Worm (Caenorhabditis elegans): Measurements from ENCODE around the gene ltd-1.
A peak's percentile ranks its signal among the peaks of the same experiment; 100 is the strongest.

The ltd-1 gene

DNA sequence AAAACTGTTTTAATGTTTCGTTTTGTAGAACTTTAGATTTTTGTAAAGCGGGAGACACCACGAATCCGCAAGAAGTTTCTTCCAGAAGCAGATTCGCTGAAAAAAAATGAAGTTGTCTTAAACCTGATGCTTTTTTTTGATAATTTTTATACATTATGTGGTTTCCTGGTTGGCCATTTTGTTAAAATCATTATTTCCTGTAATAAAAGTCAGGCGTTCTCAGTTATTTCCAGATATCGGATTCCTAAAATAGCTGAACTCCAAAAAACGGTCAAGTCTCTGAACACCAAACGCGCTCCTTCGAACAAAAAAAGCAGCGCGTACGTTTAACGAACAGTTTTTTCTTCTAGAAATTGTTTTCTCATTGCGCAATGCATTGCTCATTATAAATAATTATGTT, 44.8 kb upstream of the ltd-1 start:
- TF ChIP-seq hmg-1.1 (GFP tag; IDR thresholded peaks at IDR 0.05) (peak; percentile 44; the same call in 1 of the 2 replicates), rbr-2 (tag; optimal IDR thresholded peaks at IDR 0.05) (no peak), F49E8.2 (tag; optimal IDR thresholded peaks at IDR 0.05; ENCODE audit: borderline replicate concordance) (no peak), lin-29 (GFP tag; IDR thresholded peaks at IDR 0.05) (no peak), dve-1 (tag; optimal IDR thresholded peaks at IDR 0.05; ENCODE audit: insufficient read depth) (no peak), nhr-76 (tag; optimal IDR thresholded peaks at IDR 0.05) (no peak), cey-2 (tag; optimal IDR thresholded peaks at IDR 0.05; ENCODE audit: borderline replicate concordance, insufficient read depth) (no peak), fkh-10 (GFP tag; optimal IDR thresholded peaks at IDR 0.05) (no peak), mep-1 (tag; optimal IDR thresholded peaks at IDR 0.05) (peak; percentile 30), hif-1 (tag; optimal IDR thresholded peaks at IDR 0.05) (peak in 1 of 2 experiments; percentile 67), mxl-2 (GFP tag; conservative IDR thresholded peaks at IDR 0.05) (no peak), nhr-111 (GFP tag; optimal IDR thresholded peaks at IDR 0.05) (no peak), nhr-237 (tag; optimal IDR thresholded peaks at IDR 0.05) (no peak), nhr-77 (tag; optimal IDR thresholded peaks at IDR 0.05) (no peak), lir-3 (tag; optimal IDR thresholded peaks at IDR 0.05) (no peak), saeg-2 (GFP tag; IDR thresholded peaks at IDR 0.05) (no peak), ZK546.5 (tag; optimal IDR thresholded peaks at IDR 0.05) (no peak), ceh-44 (GFP tag; IDR thresholded peaks at IDR 0.05) (no peak), Y5F2A.4 (GFP tag; optimal IDR thresholded peaks at IDR 0.05) (no peak), sdz-12 (GFP tag; optimal IDR thresholded peaks at IDR 0.05) (no peak), T20F7.1 (GFP tag; optimal IDR thresholded peaks at IDR 0.05) (no peak), hlh-11 (tag; optimal IDR thresholded peaks at IDR 0.05) (no peak), dmd-9 (GFP tag; IDR thresholded peaks at IDR 0.05) (no peak), ceh-32 (tag; optimal IDR thresholded peaks at IDR 0.05; ENCODE audit: poor library complexity) (no peak), zip-2 (tag; optimal IDR thresholded peaks at IDR 0.05) (no peak), lsy-2 (tag; optimal IDR thresholded peaks at IDR 0.05) (peak in 1 of 2 experiments; percentile 59), jun-1 (tag; optimal IDR thresholded peaks at IDR 0.05) (no peak), ceh-82 (tag; optimal IDR thresholded peaks at IDR 0.05) (no peak), Y75B8A.6 (GFP tag; IDR thresholded peaks at IDR 0.05) (no peak), unc-130 (GFP tag; optimal IDR thresholded peaks at IDR 0.05) (peak; percentile 32), lin-38 (GFP tag; IDR thresholded peaks at IDR 0.05) (peak; percentile 74), aha-1 (tag) (peak; percentile 41), zag-1 (tag; optimal IDR thresholded peaks at IDR 0.05) (no peak), F44E2.7 (GFP tag; IDR thresholded peaks at IDR 0.05) (no peak), duxl-1 (tag; optimal IDR thresholded peaks at IDR 0.05; ENCODE audit: poor library complexity) (no peak), spr-3 (GFP tag; optimal IDR thresholded peaks at IDR 0.05) (no peak), mes-2 (tag; optimal IDR thresholded peaks at IDR 0.05; ENCODE audit: poor library complexity, severe bottlenecking) (peak; percentile 43), F37D6.2 (tag; optimal IDR thresholded peaks at IDR 0.05) (no peak), daf-8 (GFP tag; IDR thresholded peaks at IDR 0.05) (no peak), dpl-1 (GFP tag; optimal IDR thresholded peaks at IDR 0.05) (peak; percentile 41)

DNA sequence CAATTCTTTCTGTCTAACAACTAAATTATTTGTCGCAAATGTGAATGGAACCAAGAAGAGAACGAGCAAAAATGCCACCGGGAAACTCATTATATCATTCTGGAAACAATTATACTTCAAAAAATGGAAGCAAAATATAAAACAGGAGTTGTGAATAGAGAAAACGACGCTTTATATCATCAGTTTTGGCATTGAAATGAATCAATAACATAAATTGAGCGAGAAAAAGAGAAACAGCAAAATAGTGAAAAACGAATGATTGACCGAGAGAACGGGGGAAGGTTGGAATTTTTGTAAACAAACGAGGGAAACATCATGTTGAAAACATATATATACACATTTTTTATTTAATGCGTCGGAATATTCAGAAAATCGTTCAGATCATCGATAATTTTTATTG, 44.3 kb upstream of the ltd-1 start, which contains the start of gene ctns-1:
TSS of gene ctns-1 (minus strand) at position 101 of the 400 bp plus-strand sequence.
- no peak for TF ChIP-seq daf-16 (GFP tag; optimal IDR thresholded peaks at IDR 0.05)
- peak; percentile 54 for TF ChIP-seq daf-16 (tag; optimal IDR thresholded peaks at IDR 0.05)
- peak; percentile 10; the same call in 1 of the 2 replicates for TF ChIP-seq lin-38 (GFP tag; IDR thresholded peaks at IDR 0.05)
- no peak for TF ChIP-seq madf-9 (GFP tag; conservative IDR thresholded peaks at IDR 0.05)
- TF ChIP-seq nhr-76 (tag; optimal IDR thresholded peaks at IDR 0.05): no peak
- no peak for TF ChIP-seq daf-8 (GFP tag; IDR thresholded peaks at IDR 0.05)
- TF ChIP-seq mes-2 (tag; optimal IDR thresholded peaks at IDR 0.05; ENCODE audit: poor library complexity, severe bottlenecking): peak; percentile 8
- TF ChIP-seq ceh-20 (GFP tag; IDR thresholded peaks at IDR 0.05): no peak
- no peak for TF ChIP-seq mdl-1 (tag; optimal IDR thresholded peaks at IDR 0.05)
- no peak for TF ChIP-seq daf-19 (GFP tag; conservative IDR thresholded peaks at IDR 0.05)
- no peak for TF ChIP-seq unc-130 (GFP tag; optimal IDR thresholded peaks at IDR 0.05)
- no peak for TF ChIP-seq Y5F2A.4 (GFP tag; optimal IDR thresholded peaks at IDR 0.05)
